Worm (Caenorhabditis elegans) whole organism, L3 larva: Measurements from ENCODE around the gene clc-27.

Experiments used
- ZK546.5 ChIP-seq: sonication (generic microtip); optimal IDR thresholded peaks from 2 replicates; lab custom pipeline; 2017; ENCODE audit warnings: missing biosample characterization, missing genetic modification characterization
- ama-1 ChIP-seq: fragments of 150-350 bp; optimal IDR thresholded peaks from 2 replicates; lab custom pipeline; 2018
- ceh-16 ChIP-seq: sonication (generic microtip); optimal IDR thresholded peaks from 2 replicates; lab custom pipeline; 2017; ENCODE audit warnings: missing biosample characterization, missing genetic modification characterization
- ceh-28 ChIP-seq: fragments of 150-350 bp; optimal IDR thresholded peaks from 2 replicates; lab custom pipeline; 2014; ENCODE audit warnings: missing biosample characterization, missing genetic modification reagents, missing genetic modification characterization
- ceh-82 ChIP-seq: fragments of 150-350 bp; optimal IDR thresholded peaks from 2 replicates; lab custom pipeline; 2014; ENCODE audit warnings: missing biosample characterization, missing genetic modification characterization
- egl-27 ChIP-seq: sonication (generic microtip); optimal IDR thresholded peaks from 4 replicates; lab custom pipeline; 2017; ENCODE audit warnings: missing biosample characterization, missing genetic modification reagents, missing genetic modification characterization
- elt-2 ChIP-seq: sonication (generic microtip); optimal IDR thresholded peaks from 2 replicates; lab custom pipeline; 2016; ENCODE audit warnings: missing genetic modification reagents, mild to moderate bottlenecking, missing genetic modification characterization, missing compliant biosample characterization
- elt-3 ChIP-seq, 3 experiments: fragments of 150-350 bp in 1 of 3; sonication (generic microtip) in 2 of 3; optimal IDR thresholded peaks; 2 replicates in 2 of 3; 4 replicates in 1 of 3; lab custom pipeline; 2014 to 2017; ENCODE audit warnings: missing biosample characterization in 3 of 3, missing genetic modification characterization in 3 of 3
- fkh-2 ChIP-seq: fragments of 150-350 bp; optimal IDR thresholded peaks from 2 replicates; lab custom pipeline; 2014; ENCODE audit warnings: missing biosample characterization, missing genetic modification reagents, missing genetic modification characterization
- jun-1 ChIP-seq: fragments of 150-350 bp; optimal IDR thresholded peaks from 2 replicates; lab custom pipeline; 2014; ENCODE audit warnings: missing biosample characterization, missing genetic modification reagents, missing genetic modification characterization
- lin-15B ChIP-seq: fragments of 150-350 bp; optimal IDR thresholded peaks from 2 replicates; lab custom pipeline; 2014; ENCODE audit warnings: missing biosample characterization, missing genetic modification characterization
- lsy-12 ChIP-seq: sonication (generic microtip); optimal IDR thresholded peaks from 2 replicates; lab custom pipeline; 2016; ENCODE audit warnings: mild to moderate bottlenecking, missing genetic modification characterization, missing compliant biosample characterization
- mdl-1 ChIP-seq: fragments of 150-350 bp; optimal IDR thresholded peaks from 2 replicates; lab custom pipeline; 2014; ENCODE audit warnings: missing biosample characterization, missing genetic modification characterization
- mml-1 ChIP-seq: fragments of 150-350 bp; sonication (generic microtip); optimal IDR thresholded peaks from 3 replicates; lab custom pipeline; 2014; ENCODE audit warnings: missing biosample characterization, missing genetic modification characterization
- nhr-11 ChIP-seq: fragments of 150-350 bp; optimal IDR thresholded peaks from 2 replicates; lab custom pipeline; 2014; ENCODE audit warnings: missing biosample characterization, missing genetic modification characterization
- nhr-12 ChIP-seq: fragments of 150-350 bp; optimal IDR thresholded peaks from 2 replicates; lab custom pipeline; 2014; ENCODE audit warnings: missing biosample characterization, missing genetic modification characterization
- nhr-237 ChIP-seq: fragments of 150-350 bp; optimal IDR thresholded peaks from 2 replicates; lab custom pipeline; 2014; ENCODE audit warnings: missing biosample characterization, missing genetic modification characterization
- nhr-28 ChIP-seq: fragments of 150-350 bp; optimal IDR thresholded peaks from 2 replicates; lab custom pipeline; 2014; ENCODE audit warnings: missing biosample characterization, missing genetic modification characterization
- nhr-43 ChIP-seq: sonication (generic microtip); optimal IDR thresholded peaks from 2 replicates; lab custom pipeline; 2016; ENCODE audit warnings: mild to moderate bottlenecking, missing genetic modification characterization, missing compliant biosample characterization; ENCODE audit not compliant: poor library complexity, severe bottlenecking
- nhr-67 ChIP-seq: fragments of 150-350 bp; optimal IDR thresholded peaks from 2 replicates; lab custom pipeline; 2014; ENCODE audit warnings: missing biosample characterization, missing genetic modification characterization
- nhr-76 ChIP-seq: fragments of 150-350 bp; sonication (generic microtip); optimal IDR thresholded peaks from 5 replicates; lab custom pipeline; 2014; ENCODE audit warnings: missing biosample characterization, missing genetic modification characterization
- nhr-77 ChIP-seq: fragments of 150-350 bp; optimal IDR thresholded peaks from 2 replicates; lab custom pipeline; 2014; ENCODE audit warnings: missing biosample characterization, missing genetic modification characterization
- pha-4 ChIP-seq: fragments of 150-350 bp; optimal IDR thresholded peaks from 2 replicates; lab custom pipeline; 2014; ENCODE audit warnings: missing biosample characterization, missing genetic modification reagents, missing genetic modification characterization
- pqm-1 ChIP-seq: fragments of 150-350 bp; optimal IDR thresholded peaks from 2 replicates; lab custom pipeline; 2017; ENCODE audit warnings: missing biosample characterization, missing genetic modification characterization, inconsistent platforms
- snpc-4 ChIP-seq: fragments of 150-350 bp; optimal IDR thresholded peaks from 2 replicates; lab custom pipeline; 2014; ENCODE audit warnings: missing biosample characterization, missing genetic modification characterization
- tbx-2 ChIP-seq: sonication (generic microtip); optimal IDR thresholded peaks from 2 replicates; lab custom pipeline; 2016; ENCODE audit warnings: mild to moderate bottlenecking, missing genetic modification characterization, missing compliant biosample characterization
- unc-39 ChIP-seq: sonication (generic microtip); optimal IDR thresholded peaks from 4 replicates; lab custom pipeline; 2017; ENCODE audit warnings: missing biosample characterization, missing genetic modification characterization
- unc-62 ChIP-seq: fragments of 150-350 bp; sonication (generic microtip); optimal IDR thresholded peaks from 4 replicates; lab custom pipeline; 2014; ENCODE audit warnings: missing biosample characterization, missing genetic modification reagents, missing genetic modification characterization
- ztf-11 ChIP-seq: fragments of 150-350 bp; optimal IDR thresholded peaks from 2 replicates; lab custom pipeline; 2014; ENCODE audit warnings: missing biosample characterization, missing genetic modification characterization
- ztf-4 ChIP-seq: fragments of 150-350 bp; optimal IDR thresholded peaks from 2 replicates; lab custom pipeline; 2014; ENCODE audit warnings: missing biosample characterization, missing genetic modification characterization

The clc-27 gene

ce11 chrIII:1008091-1008490 is at the start of gene clc-27:
TSS of gene clc-27 (plus strand) at chrIII:1008391.
- TF ChIP-seq egl-27 (tag; lab: Kevin White, UChicago) (no peak), ZK546.5 (no peak), elt-3 (tag; optimal IDR thresholded peaks at IDR 0.05; lab: Kevin White, UChicago) (no peak), unc-62 (no peak), nhr-11 (no peak), nhr-77 (tag; lab: Kevin White, UChicago) (no peak), mml-1 (tag; lab: Kevin White, UChicago) (no peak), pha-4 (tag; lab: Kevin White, UChicago) (no peak), mdl-1 (tag; lab: Kevin White, UChicago) (no peak), unc-39 (tag; lab: Kevin White, UChicago) (no peak), ceh-28 (tag; lab: Kevin White, UChicago) (no peak)

ce11 chrIII:961948-962347 is 46.2 kb upstream of the clc-27 start, which contains the start of gene fbxa-51:
TSS of gene fbxa-51 (plus strand) at chrIII:962269.
- TF ChIP-seq elt-2 (peak; percentile 58), fkh-2 (tag; lab: Kevin White, UChicago) (no peak)
- TF ChIP-seq, all 47 proteins: peak for 1

- TF ChIP-seq ceh-16 (tag; lab: Kevin White, UChicago) = no peak
- no peak for TF ChIP-seq nhr-12 (tag; lab: Kevin White, UChicago)
- no peak for TF ChIP-seq unc-39 (tag; lab: Kevin White, UChicago)
Observed at ce11 chrIII:964637-965036, 43.6 kb upstream of the clc-27 start.

ce11 chrIII:966259-966658 is 41.9 kb upstream of the clc-27 start:
- TF ChIP-seq elt-2 (no peak), ztf-4 (tag; lab: Kevin White, UChicago) (no peak), nhr-67 (no peak), snpc-4 (no peak), unc-62 (no peak), ceh-16 (tag; lab: Kevin White, UChicago) (no peak), nhr-76 (tag; lab: Kevin White, UChicago) (no peak), ama-1 (lab: Kevin White, UChicago) (no peak), pha-4 (tag; lab: Kevin White, UChicago) (no peak), ceh-82 (tag; lab: Kevin White, UChicago) (no peak), lsy-12 (tag; lab: Kevin White, UChicago) (no peak), ztf-11 (tag; lab: Kevin White, UChicago) (no peak), nhr-43 (tag; lab: Kevin White, UChicago) (no peak)

- no peak for TF ChIP-seq ceh-82 (tag; lab: Kevin White, UChicago)
- no peak for TF ChIP-seq nhr-237 (tag; lab: Kevin White, UChicago)
- no peak for TF ChIP-seq jun-1 (tag; lab: Kevin White, UChicago)
- no peak for TF ChIP-seq nhr-28 (tag; lab: Kevin White, UChicago)
- no peak for TF ChIP-seq pqm-1 (tag; lab: Kevin White, UChicago)
- TF ChIP-seq mml-1 (tag; lab: Kevin White, UChicago) = no peak
Observed at ce11 chrIII:970928-971327, 37.3 kb upstream of the clc-27 start.

- TF ChIP-seq mdl-1 (tag; lab: Kevin White, UChicago) (no peak), nhr-67 (no peak), lsy-12 (tag; lab: Kevin White, UChicago) (no peak), elt-2 (no peak), ama-1 (lab: Kevin White, UChicago) (no peak), ceh-28 (tag; lab: Kevin White, UChicago) (no peak), nhr-11 (no peak), tbx-2 (tag; lab: Kevin White, UChicago) (no peak), lin-15B (tag; lab: Kevin White, UChicago) (no peak), nhr-28 (tag; lab: Kevin White, UChicago) (no peak), unc-62 (no peak), ceh-16 (tag; lab: Kevin White, UChicago) (no peak), mml-1 (tag; lab: Kevin White, UChicago) (no peak), jun-1 (tag; lab: Kevin White, UChicago) (no peak)
Observed at ce11 chrIII:978889-979288, 29.3 kb upstream of the clc-27 start.
